Worm (Caenorhabditis elegans): ENCODE data around the gene oig-1.

oig-1 gene

DNA sequence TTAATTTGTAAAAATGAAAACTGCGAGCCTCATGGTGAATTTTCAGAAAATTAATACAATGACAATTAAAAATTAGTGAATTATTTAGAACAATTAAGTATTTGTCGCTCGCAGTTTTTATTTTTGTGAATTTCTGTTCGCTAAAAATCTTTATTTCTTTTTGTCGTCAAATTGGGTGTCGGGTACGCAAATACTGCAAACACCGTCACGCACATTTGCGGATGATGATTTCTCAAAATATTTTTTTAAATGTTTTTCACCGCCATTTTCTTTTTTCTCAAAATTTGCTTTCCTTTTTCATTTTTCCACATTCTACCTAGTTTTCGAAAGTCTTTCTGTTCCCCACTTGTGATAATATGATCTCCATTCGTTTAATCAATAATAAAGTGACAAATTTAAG lies 36.5 kb downstream of the oig-1 start (continued):
- TF ChIP-seq F23B12.7 (tag; optimal IDR thresholded peaks at IDR 0.05; ENCODE audit: insufficient read depth) (peak; percentile 43), xnd-1 (tag; optimal IDR thresholded peaks at IDR 0.05) (no peak), K11D2.4 (GFP tag; IDR thresholded peaks at IDR 0.05) (no peak), hmg-20 (GFP tag; IDR thresholded peaks at IDR 0.05) (no peak), lin-40 (tag; optimal IDR thresholded peaks at IDR 0.05) (no peak), nhr-80 (tag; optimal IDR thresholded peaks at IDR 0.05) (no peak), ceh-91 (GFP tag; IDR thresholded peaks at IDR 0.05) (no peak), madf-6 (GFP tag; IDR thresholded peaks at IDR 0.05) (peak; percentile 47; the same call in 1 of the 2 replicates)

DNA sequence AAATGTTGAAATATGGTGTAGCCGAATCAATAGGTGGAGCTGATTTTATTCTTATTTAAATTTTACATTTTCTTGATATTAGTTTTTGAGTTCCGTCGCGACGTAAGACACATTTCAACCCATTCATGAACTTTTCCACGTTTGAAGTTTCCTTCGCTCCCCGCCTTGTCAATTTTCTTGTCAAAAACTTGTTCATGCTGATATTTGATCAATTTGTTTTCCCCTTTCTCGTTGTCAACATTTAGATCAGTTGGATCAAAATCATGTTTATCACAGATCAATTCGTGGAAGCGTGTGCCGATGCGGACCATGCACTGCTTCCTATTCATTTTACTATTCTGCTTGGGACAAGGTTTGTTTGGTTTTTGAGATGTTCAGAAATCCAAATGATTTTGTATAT lies 42.5 kb downstream of the oig-1 start, which contains the start of gene chtb-2:
Gene chtb-2 (plus strand): TSS at position 301 of the 400 bp plus-strand sequence.
- no peak for TF ChIP-seq athp-1 (tag; optimal IDR thresholded peaks at IDR 0.05)
- TF ChIP-seq lin-40 (tag; optimal IDR thresholded peaks at IDR 0.05): no peak
- no peak for TF ChIP-seq gei-17 (GFP tag; optimal IDR thresholded peaks at IDR 0.05)
- TF ChIP-seq akir-1 (GFP tag; optimal IDR thresholded peaks at IDR 0.05): no peak
- TF ChIP-seq sptf-2 (GFP tag; optimal IDR thresholded peaks at IDR 0.05): no peak

DNA sequence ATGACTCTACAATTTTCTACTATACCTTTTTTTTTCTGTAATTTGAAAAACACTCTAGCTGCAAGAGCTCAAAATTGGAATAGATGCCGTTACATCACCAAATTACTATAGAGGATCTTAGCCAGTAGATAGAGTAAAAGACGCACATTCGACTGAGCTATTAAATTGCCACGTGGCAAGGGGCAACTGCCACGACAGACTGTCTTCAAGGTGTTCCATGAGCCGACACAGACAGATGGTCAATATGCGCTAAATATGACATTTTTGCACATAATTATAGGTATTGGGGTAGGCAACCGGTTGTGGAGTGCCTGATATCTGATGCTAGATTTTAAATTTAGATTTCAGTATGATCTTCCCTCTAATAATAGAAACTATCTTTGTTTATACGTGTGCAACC lies 46.0 kb downstream of the oig-1 start:
- TF ChIP-seq xnd-1 (tag; optimal IDR thresholded peaks at IDR 0.05): no peak
- TF ChIP-seq ekl-4 (GFP tag; IDR thresholded peaks at IDR 0.05): no peak
- TF ChIP-seq ceh-100 (GFP tag; IDR thresholded peaks at IDR 0.05): no peak
- TF ChIP-seq nhr-27 (tag; optimal IDR thresholded peaks at IDR 0.05): no peak
- TF ChIP-seq nhr-80 (tag; optimal IDR thresholded peaks at IDR 0.05): no peak
- no peak for TF ChIP-seq sptf-2 (GFP tag; optimal IDR thresholded peaks at IDR 0.05)
- no peak for TF ChIP-seq ceh-40 (GFP tag; IDR thresholded peaks at IDR 0.05)

ce11 chrIII:6478256-6479004 lies 47.0 kb downstream of the oig-1 start, which contains the start of gene zip-8:
Gene zip-8 (plus strand): TSS chrIII:6478955.
- TF ChIP-seq C17E4.6 (GFP tag; IDR thresholded peaks at IDR 0.05) (no peak), ztf-3 (GFP tag; optimal IDR thresholded peaks at IDR 0.05) (no peak), sptf-2 (GFP tag; optimal IDR thresholded peaks at IDR 0.05) (no peak), K12H6.12 (tag; optimal IDR thresholded peaks at IDR 0.05) (no peak), mel-28 (tag; optimal IDR thresholded peaks at IDR 0.05; ENCODE audit: borderline replicate concordance) (no peak)

DNA sequence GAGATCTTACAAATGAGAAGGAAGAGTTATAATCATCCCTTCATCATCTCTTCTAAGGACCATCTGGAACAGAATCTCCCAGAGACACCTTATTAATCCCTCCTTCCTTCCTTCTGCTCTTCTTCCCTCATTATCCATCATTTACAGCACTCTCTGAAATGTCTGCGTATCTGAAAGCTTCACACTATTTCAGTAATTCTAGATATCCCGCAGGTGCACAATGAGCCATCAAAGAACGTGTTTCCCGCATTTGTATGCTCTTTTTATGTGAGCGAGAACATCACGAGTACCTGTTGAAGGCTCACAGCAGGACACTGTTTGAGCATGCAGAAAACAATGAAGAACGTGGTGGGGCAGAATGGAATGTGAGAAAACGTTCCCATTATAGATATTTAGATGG lies 49.1 kb downstream of the oig-1 start:
- TF ChIP-seq dpff-1 (tag; optimal IDR thresholded peaks at IDR 0.05) (no peak), madf-8 (GFP tag; conservative IDR thresholded peaks at IDR 0.05) (no peak), hlh-26 (GFP tag; conservative IDR thresholded peaks at IDR 0.05) (no peak), aptf-3 (GFP tag; IDR thresholded peaks at IDR 0.05) (no peak), lin-54 (GFP tag; optimal IDR thresholded peaks at IDR 0.05) (no peak), B0019.2 (GFP tag; conservative IDR thresholded peaks at IDR 0.05) (no peak), lin-26 (GFP tag; IDR thresholded peaks at IDR 0.05) (no peak), nfya-2 (GFP tag; IDR thresholded peaks at IDR 0.05) (no peak), dpl-1 (GFP tag; optimal IDR thresholded peaks at IDR 0.05) (no peak), mxl-1 (tag; optimal IDR thresholded peaks at IDR 0.05) (no peak), athp-1 (tag; optimal IDR thresholded peaks at IDR 0.05) (no peak), nhr-120 (GFP tag; IDR thresholded peaks at IDR 0.05) (no peak), mel-28 (tag; optimal IDR thresholded peaks at IDR 0.05; ENCODE audit: borderline replicate concordance) (no peak), zim-3 (tag; optimal IDR thresholded peaks at IDR 0.05) (no peak), pbrm-1 (GFP tag; IDR thresholded peaks at IDR 0.05) (no peak), lag-1 (GFP tag; IDR thresholded peaks at IDR 0.05) (no peak), gei-17 (GFP tag; optimal IDR thresholded peaks at IDR 0.05) (no peak), snpc-4 (GFP tag; optimal IDR thresholded peaks at IDR 0.05) (no peak), snpc-4 (tag; optimal IDR thresholded peaks at IDR 0.05) (no peak), F23B12.7 (tag; optimal IDR thresholded peaks at IDR 0.05; ENCODE audit: insufficient read depth) (no peak), die-1 (tag; optimal IDR thresholded peaks at IDR 0.05) (no peak)
